Worm (Caenorhabditis elegans) whole organism, L2 larva: ENCODE results near the gene dct-7.

Experiments used
- Y55F3AM.14 ChIP-seq: fragments of 200-800 bp; sonication (Bioruptor generic); optimal IDR thresholded peaks from 2 replicates; lab custom pipeline; 2018; ENCODE audit warnings: mild to moderate bottlenecking, missing genetic modification characterization, missing compliant biosample characterization
- dmd-4 ChIP-seq: sonication (generic microtip); optimal IDR thresholded peaks from 2 replicates; lab custom pipeline; 2017; ENCODE audit warnings: missing biosample characterization, missing genetic modification characterization
- egl-27 ChIP-seq: sonication (generic microtip); optimal IDR thresholded peaks from 3 replicates; lab custom pipeline; 2017; ENCODE audit warnings: missing biosample characterization, missing genetic modification reagents, missing genetic modification characterization
- elt-3 ChIP-seq: sonication (generic microtip); optimal IDR thresholded peaks from 2 replicates; lab custom pipeline; 2017; ENCODE audit warnings: missing biosample characterization, missing genetic modification characterization
- lin-13 ChIP-seq: fragments of 150-350 bp; optimal IDR thresholded peaks from 2 replicates; lab custom pipeline; 2014; ENCODE audit warnings: missing biosample characterization, missing genetic modification reagents, missing genetic modification characterization
- mab-5 ChIP-seq: fragments of 150-350 bp; optimal IDR thresholded peaks from 2 replicates; lab custom pipeline; 2014; ENCODE audit warnings: missing biosample characterization, missing genetic modification characterization
- nhr-12 ChIP-seq: fragments of 150-350 bp; optimal IDR thresholded peaks from 2 replicates; lab custom pipeline; 2014; ENCODE audit warnings: missing biosample characterization, missing genetic modification characterization
- nhr-6 ChIP-seq: fragments of 150-350 bp; optimal IDR thresholded peaks from 2 replicates; lab custom pipeline; 2014; ENCODE audit warnings: missing biosample characterization, missing genetic modification characterization
- nhr-77 ChIP-seq: fragments of 150-350 bp; optimal IDR thresholded peaks from 2 replicates; lab custom pipeline; 2014; ENCODE audit warnings: missing biosample characterization, missing genetic modification characterization
- skn-1 ChIP-seq: sonication (generic microtip); optimal IDR thresholded peaks from 2 replicates; lab custom pipeline; 2017; ENCODE audit warnings: missing biosample characterization, missing genetic modification characterization
- sma-3 ChIP-seq: sonication (generic microtip); optimal IDR thresholded peaks from 2 replicates; lab custom pipeline; 2016; ENCODE audit warnings: missing genetic modification reagents, missing genetic modification characterization, missing compliant biosample characterization
- snpc-4 ChIP-seq: fragments of 150-350 bp; optimal IDR thresholded peaks from 2 replicates; lab custom pipeline; 2014; ENCODE audit warnings: missing biosample characterization, missing genetic modification characterization

ce11 chrIV:4247334-4247733 lies 43.0 kb downstream of the dct-7 start:
- TF ChIP-seq sma-3 (GFP tag; lab: Kevin White, UChicago) (peak; percentile 20), skn-1 (tag; lab: Kevin White, UChicago) (no peak), egl-27 (tag; lab: Kevin White, UChicago) (no peak), dmd-4 (no peak), lin-13 (peak; percentile 35), mab-5 (tag; lab: Kevin White, UChicago) (no peak), elt-3 (tag; lab: Kevin White, UChicago) (no peak), nhr-77 (tag; lab: Kevin White, UChicago) (no peak), nhr-12 (tag; lab: Kevin White, UChicago) (no peak), nhr-6 (no peak), Y55F3AM.14 (GFP tag; lab: Kevin White, UChicago) (no peak), snpc-4 (tag; lab: Kevin White, UChicago) (peak; percentile 42)
